Fruit fly (Drosophila melanogaster): ENCODE data around the gene Gyc89Db.
A peak's percentile ranks its signal among the peaks of the same experiment; 100 is the strongest.

The Gyc89Db gene

DNA sequence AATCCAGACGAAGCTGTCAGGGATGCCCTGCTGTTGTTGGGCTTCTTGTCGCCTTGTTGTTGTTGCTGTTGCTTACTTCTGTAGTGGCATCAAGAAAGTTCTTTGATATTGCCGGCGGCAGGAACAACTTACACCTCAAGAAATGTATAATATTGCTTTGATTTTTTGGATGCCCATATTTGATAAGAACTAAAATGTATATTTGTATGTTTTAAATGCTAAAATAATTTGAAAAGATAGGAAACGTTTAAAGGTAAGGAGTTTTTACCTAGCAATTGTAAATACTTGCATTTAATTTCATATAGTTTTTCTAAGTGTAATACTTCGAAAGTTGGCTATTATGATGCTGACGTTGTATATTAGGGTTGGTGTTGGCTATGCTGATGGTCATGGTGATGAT lies 33.2 kb downstream of the Gyc89Db start (continued):
- TF ChIP-seq gsb-n (tag; optimal IDR thresholded peaks at IDR 0.05) = peak; percentile 53
- TF ChIP-seq hkb (optimal IDR thresholded peaks at IDR 0.05) = no peak
- no peak for TF ChIP-seq hkb (GFP tag; IDR thresholded peaks at IDR 0.05)
- no peak for TF ChIP-seq fd64A (GFP tag; optimal IDR thresholded peaks at IDR 0.05)
- TF ChIP-seq CG9932 (GFP tag; IDR thresholded peaks at IDR 0.05) = peak; percentile 28; the same call in 1 of the 2 replicates
- no peak for TF ChIP-seq kah (GFP tag; optimal IDR thresholded peaks at IDR 0.05)
- no peak for TF ChIP-seq zfh1 (GFP tag; IDR thresholded peaks at IDR 0.05)
- TF ChIP-seq fru (optimal IDR thresholded peaks at IDR 0.05) = no peak
- TF ChIP-seq CG42726 (GFP tag; IDR thresholded peaks at IDR 0.05; ENCODE audit: partially characterized antibody) = no peak
- TF ChIP-seq CkIIα-i1 (GFP tag; IDR thresholded peaks at IDR 0.05) = no peak
- peak; percentile 20 for TF ChIP-seq CG30403 (GFP tag; optimal IDR thresholded peaks at IDR 0.05)
- TF ChIP-seq ro (GFP tag; IDR thresholded peaks at IDR 0.05) = no peak
- peak; percentile 45 for TF ChIP-seq oc (tag; optimal IDR thresholded peaks at IDR 0.05)
- peak; percentile 45 for TF ChIP-seq CG14710 (tag; optimal IDR thresholded peaks at IDR 0.05)
- TF ChIP-seq dmrt99B (tag; optimal IDR thresholded peaks at IDR 0.05) = peak; percentile 60
- no peak for TF ChIP-seq psq (GFP tag; optimal IDR thresholded peaks at IDR 0.05)
- TF ChIP-seq CG10267 (tag; optimal IDR thresholded peaks at IDR 0.05) = peak; percentile 37
- TF ChIP-seq Lim3 (GFP tag; IDR thresholded peaks at IDR 0.05) = no peak
- no peak for TF ChIP-seq danr (GFP tag; IDR thresholded peaks at IDR 0.05)
- TF ChIP-seq CG12155 (GFP tag; optimal IDR thresholded peaks at IDR 0.05) = no peak
- TF ChIP-seq CG2889 (GFP tag; IDR thresholded peaks at IDR 0.05) = no peak
- TF ChIP-seq CG10209 (GFP tag; optimal IDR thresholded peaks at IDR 0.05) = no peak
- TF ChIP-seq Nf-YB (GFP tag; optimal IDR thresholded peaks at IDR 0.05) = peak; percentile 22
- TF ChIP-seq Hey (tag; optimal IDR thresholded peaks at IDR 0.05) = no peak
- peak; percentile 29; the same call in 1 of the 2 replicates for TF ChIP-seq CG4360 (GFP tag; IDR thresholded peaks at IDR 0.05)
- no peak for TF ChIP-seq z (GFP tag; IDR thresholded peaks at IDR 0.05)
- TF ChIP-seq E2f1 (GFP tag; IDR thresholded peaks at IDR 0.05) = no peak
- TF ChIP-seq gcm (GFP tag; optimal IDR thresholded peaks at IDR 0.05) = peak; percentile 13
- TF ChIP-seq sqz (GFP tag; optimal IDR thresholded peaks at IDR 0.05) = no peak
- TF ChIP-seq stc (GFP tag; IDR thresholded peaks at IDR 0.05) = no peak
- no peak for TF ChIP-seq sna (GFP tag; IDR thresholded peaks at IDR 0.05; ENCODE audit: partially characterized antibody)
- no peak for TF ChIP-seq CG17912 (GFP tag; optimal IDR thresholded peaks at IDR 0.05)
- TF ChIP-seq CG17385 (GFP tag; optimal IDR thresholded peaks at IDR 0.05) = no peak
- peak; percentile 59 for TF ChIP-seq phol (tag; optimal IDR thresholded peaks at IDR 0.05)
- TF ChIP-seq CG7963 (GFP tag; IDR thresholded peaks at IDR 0.05; ENCODE audit: partially characterized antibody) = no peak
- TF ChIP-seq CG16815 (GFP tag; optimal IDR thresholded peaks at IDR 0.05) = no peak
- TF ChIP-seq Usf (GFP tag; optimal IDR thresholded peaks at IDR 0.05) = no peak
- no peak for TF ChIP-seq CG10462 (GFP tag; optimal IDR thresholded peaks at IDR 0.05)
- TF ChIP-seq CG15696 (tag; optimal IDR thresholded peaks at IDR 0.05) = no peak
- no peak for TF ChIP-seq dpn (GFP tag; optimal IDR thresholded peaks at IDR 0.05)
- no peak for TF ChIP-seq wek (GFP tag; optimal IDR thresholded peaks at IDR 0.05)
- peak; percentile 36 for TF ChIP-seq CG15601 (tag; optimal IDR thresholded peaks at IDR 0.05)
- TF ChIP-seq Dref (GFP tag; IDR thresholded peaks at IDR 0.05) = no peak
- no peak for TF ChIP-seq CG3995 (GFP tag; optimal IDR thresholded peaks at IDR 0.05)
- no peak for TF ChIP-seq CG6854 (GFP tag; optimal IDR thresholded peaks at IDR 0.05)
- TF ChIP-seq eyg (GFP tag; optimal IDR thresholded peaks at IDR 0.05) = no peak
- no peak for TF ChIP-seq Dfd (GFP tag; optimal IDR thresholded peaks at IDR 0.05)
- no peak for TF ChIP-seq Rx (GFP tag; IDR thresholded peaks at IDR 0.05)
- no peak for TF ChIP-seq CG8478 (optimal IDR thresholded peaks at IDR 0.05)
- peak; percentile 40 for TF ChIP-seq Hmr (GFP tag; optimal IDR thresholded peaks at IDR 0.05)
- TF ChIP-seq cad (GFP tag; optimal IDR thresholded peaks at IDR 0.05) = no peak
- no peak for TF ChIP-seq cg (GFP tag; optimal IDR thresholded peaks at IDR 0.05)
- no peak for TF ChIP-seq HLH4C (GFP tag; IDR thresholded peaks at IDR 0.05; ENCODE audit: partially characterized antibody)

All from whole organism, embryonic.